Fruit fly (Drosophila melanogaster) whole organism, embryonic: ENCODE results near the gene CG12594.
A peak's percentile ranks its signal among the peaks of the same experiment; 100 is the strongest.

ENCODE experiments used
- Adf1 ChIP-seq: fragments of 200-800 bp; sonication (Bioruptor generic); IDR thresholded peaks from 2 replicates; pipeline ENCODE4 v1.3.6; 2022; ENCODE audit warnings: missing biosample characterization, missing genetic modification characterization
- Antp ChIP-seq: fragments of 200-800 bp; sonication (Bioruptor generic); optimal IDR thresholded peaks from 3 replicates; lab custom pipeline; 2016; ENCODE audit warnings: missing biosample characterization, missing genetic modification characterization
- Bgb ChIP-seq: fragments of 200-800 bp; sonication (Bioruptor generic); IDR thresholded peaks from 2 replicates; pipeline ENCODE4 v1.3.6; 2022; ENCODE audit warnings: missing biosample characterization, missing genetic modification characterization; ENCODE audit not compliant: partially characterized antibody
- CG11398 ChIP-seq: fragments of 200-800 bp; sonication (Bioruptor generic); optimal IDR thresholded peaks from 2 replicates; lab custom pipeline; 2016; ENCODE audit warnings: missing biosample characterization, missing genetic modification characterization
- CG11456 ChIP-seq: fragments of 200-800 bp; sonication (Bioruptor generic); IDR thresholded peaks from 3 replicates; pipeline ENCODE4 v1.3.6; 2022; ENCODE audit warnings: missing biosample characterization, missing genetic modification characterization
- CG11695 ChIP-seq: fragments of 200-800 bp; sonication (Bioruptor generic); IDR thresholded peaks from 3 replicates; pipeline ENCODE4 v1.3.6; 2022; ENCODE audit warnings: missing biosample characterization, missing genetic modification characterization
- CG12744 ChIP-seq: fragments of 200-800 bp; sonication (Bioruptor generic); optimal IDR thresholded peaks from 2 replicates; lab custom pipeline; 2016; ENCODE audit warnings: missing biosample characterization, missing genetic modification characterization
- CG15479 ChIP-seq: fragments of 200-800 bp; sonication (Bioruptor generic); optimal IDR thresholded peaks from 3 replicates; lab custom pipeline; 2019; ENCODE audit warnings: missing biosample characterization, mild to moderate bottlenecking, missing genetic modification characterization, moderate library complexity
- CG18619 ChIP-seq: fragments of 200-800 bp; sonication (Bioruptor generic); optimal IDR thresholded peaks from 3 replicates; lab custom pipeline; 2017; ENCODE audit warnings: missing biosample characterization, mild to moderate bottlenecking, missing genetic modification characterization
- CG2120 ChIP-seq: fragments of 200-800 bp; sonication (Bioruptor generic); optimal IDR thresholded peaks from 3 replicates; lab custom pipeline; 2016; ENCODE audit warnings: missing biosample characterization, missing genetic modification characterization
- CG2129 ChIP-seq: fragments of 200-800 bp; sonication (Bioruptor generic); IDR thresholded peaks from 2 replicates; pipeline ENCODE4 v1.3.6; 2022; ENCODE audit warnings: missing biosample characterization, missing genetic modification characterization; ENCODE audit not compliant: partially characterized antibody
- CG34422 ChIP-seq: fragments of 200-800 bp; sonication (Bioruptor generic); IDR thresholded peaks from 3 replicates; pipeline ENCODE4 v1.3.6; 2022; ENCODE audit warnings: missing biosample characterization, missing genetic modification characterization
- CG3838 ChIP-seq: fragments of 200-800 bp; sonication (Bioruptor generic); optimal IDR thresholded peaks from 3 replicates; lab custom pipeline; 2016; ENCODE audit warnings: missing biosample characterization, missing genetic modification characterization
- CG4282 ChIP-seq: fragments of 200-800 bp; sonication (Bioruptor generic); optimal IDR thresholded peaks from 2 replicates; lab custom pipeline; 2016; ENCODE audit warnings: missing biosample characterization, missing genetic modification characterization
- CG43689 ChIP-seq: fragments of 200-800 bp; sonication (Bioruptor generic); IDR thresholded peaks from 2 replicates; pipeline ENCODE4 v1.3.6; 2022; ENCODE audit warnings: missing biosample characterization, missing genetic modification characterization
- CG7556 ChIP-seq: fragments of 200-800 bp; sonication (Bioruptor generic); optimal IDR thresholded peaks from 2 replicates; lab custom pipeline; 2017; ENCODE audit warnings: missing biosample characterization, mild to moderate bottlenecking, missing genetic modification characterization
- CG7839 ChIP-seq: fragments of 200-800 bp; sonication (Bioruptor generic); optimal IDR thresholded peaks from 3 replicates; lab custom pipeline; 2018; ENCODE audit warnings: missing biosample characterization, mild to moderate bottlenecking, missing genetic modification characterization, moderate library complexity
- CG8478 ChIP-seq: fragments of >200 bp; optimal IDR thresholded peaks from 2 replicates; lab custom pipeline; 2018
- CG8924 ChIP-seq: fragments of 200-800 bp; optimal IDR thresholded peaks from 3 replicates; lab custom pipeline; 2019; ENCODE audit warnings: missing biosample characterization, mild to moderate bottlenecking, missing genetic modification characterization, moderate library complexity
- Chrac-16 ChIP-seq: fragments of 200-800 bp; sonication (Bioruptor generic); optimal IDR thresholded peaks from 3 replicates; lab custom pipeline; 2016; ENCODE audit warnings: missing biosample characterization, missing genetic modification characterization
- D ChIP-seq, 2 experiments: fragments of 200-800 bp in 1 of 2; fragments of >200 bp in 1 of 2; sonication (Bioruptor generic) in 1 of 2; optimal IDR thresholded peaks; 2 replicates in 1 of 2; 3 replicates in 1 of 2; lab custom pipeline; 2017; ENCODE audit warnings: mild to moderate bottlenecking in 1 of 2, missing biosample characterization in 1 of 2, missing genetic modification characterization in 1 of 2, missing genetic modification reagents in 1 of 2
- Dek ChIP-seq: fragments of 200-800 bp; sonication (Bioruptor generic); optimal IDR thresholded peaks from 3 replicates; lab custom pipeline; 2019; ENCODE audit warnings: missing biosample characterization, mild to moderate bottlenecking, missing genetic modification characterization, moderate library complexity
- GATAe ChIP-seq: fragments of 200-800 bp; sonication (Bioruptor generic); conservative IDR thresholded peaks from 2 replicates; pipeline ENCODE4 v1.3.6; 2022; ENCODE audit warnings: missing biosample characterization, missing genetic modification characterization
- Max ChIP-seq: fragments of 200-800 bp; sonication (Bioruptor generic); optimal IDR thresholded peaks from 2 replicates; lab custom pipeline; 2016; ENCODE audit warnings: missing biosample characterization, mild to moderate bottlenecking, missing genetic modification characterization
- Nf-YB ChIP-seq: fragments of 200-800 bp; sonication (Bioruptor generic); optimal IDR thresholded peaks from 3 replicates; lab custom pipeline; 2019; ENCODE audit warnings: missing biosample characterization, mild to moderate bottlenecking, missing genetic modification characterization, moderate library complexity
- ac ChIP-seq: fragments of 200-800 bp; sonication (Bioruptor generic); optimal IDR thresholded peaks from 3 replicates; lab custom pipeline; 2017; ENCODE audit warnings: missing biosample characterization, mild to moderate bottlenecking, missing genetic modification characterization
- ash1 ChIP-seq: fragments of 200-800 bp; sonication (Bioruptor generic); optimal IDR thresholded peaks from 2 replicates; lab custom pipeline; 2018; ENCODE audit warnings: missing biosample characterization, mild to moderate bottlenecking, missing genetic modification characterization
- bowl ChIP-seq: fragments of 200-800 bp; sonication (Bioruptor generic); IDR thresholded peaks from 2 replicates; pipeline ENCODE4 v1.3.6; 2022; ENCODE audit warnings: missing biosample characterization, missing genetic modification characterization
- chm ChIP-seq: fragments of 200-800 bp; sonication (Bioruptor generic); IDR thresholded peaks from 2 replicates; pipeline ENCODE4 v1.3.6; 2022; ENCODE audit warnings: missing biosample characterization, missing genetic modification characterization
- dmrt99B ChIP-seq: fragments of 200-800 bp; sonication (Bioruptor generic); optimal IDR thresholded peaks from 2 replicates; lab custom pipeline; 2018; ENCODE audit warnings: missing biosample characterization, mild to moderate bottlenecking, missing genetic modification characterization, moderate library complexity
- esg ChIP-seq: fragments of 200-800 bp; sonication (Bioruptor generic); conservative IDR thresholded peaks from 2 replicates; pipeline ENCODE4 v1.3.6; 2022; ENCODE audit warnings: missing biosample characterization, missing genetic modification characterization
- grau ChIP-seq: fragments of 200-800 bp; optimal IDR thresholded peaks from 3 replicates; lab custom pipeline; 2019; ENCODE audit warnings: missing biosample characterization, mild to moderate bottlenecking, missing genetic modification characterization, moderate library complexity
- gsb-n ChIP-seq: fragments of 200-800 bp; sonication (Bioruptor generic); optimal IDR thresholded peaks from 3 replicates; lab custom pipeline; 2018; ENCODE audit warnings: missing biosample characterization, mild to moderate bottlenecking, missing genetic modification characterization
- jing ChIP-seq: fragments of 200-800 bp; sonication (Bioruptor generic); optimal IDR thresholded peaks from 2 replicates; lab custom pipeline; 2018; ENCODE audit warnings: missing biosample characterization, mild to moderate bottlenecking, missing genetic modification characterization
- kah ChIP-seq: fragments of 200-800 bp; sonication (Bioruptor generic); optimal IDR thresholded peaks from 2 replicates; lab custom pipeline; 2018; ENCODE audit warnings: missing biosample characterization, mild to moderate bottlenecking, missing genetic modification characterization
- nerfin-1 ChIP-seq: fragments of 200-800 bp; sonication (Bioruptor generic); optimal IDR thresholded peaks from 3 replicates; lab custom pipeline; 2019; ENCODE audit warnings: missing biosample characterization, mild to moderate bottlenecking, missing genetic modification characterization, moderate library complexity
- nom ChIP-seq: fragments of 200-800 bp; sonication (Bioruptor generic); optimal IDR thresholded peaks from 2 replicates; lab custom pipeline; 2017; ENCODE audit warnings: missing biosample characterization, missing genetic modification characterization, mild to moderate bottlenecking, moderate library complexity, missing genetic modification reagents
- oc ChIP-seq: fragments of 200-800 bp; sonication (Bioruptor generic); optimal IDR thresholded peaks from 2 replicates; lab custom pipeline; 2018; ENCODE audit warnings: missing biosample characterization, mild to moderate bottlenecking, missing genetic modification characterization, moderate library complexity
- prd ChIP-seq, 3 experiments: fragments of >200 bp in 2 of 3; fragments of 200-800 bp in 1 of 3; sonication (Bioruptor generic) in 1 of 3; optimal IDR thresholded peaks in 2 of 3; IDR thresholded peaks in 1 of 3; 2 replicates in 2 of 3; 3 replicates in 1 of 3; pipeline versions ENCODE4 v1.3.6 to Lab custom; 2017 to 2022; ENCODE audit warnings: missing biosample characterization in 1 of 3, missing genetic modification characterization in 1 of 3
- pum ChIP-seq: fragments of 200-800 bp; sonication (Bioruptor generic); optimal IDR thresholded peaks from 2 replicates; lab custom pipeline; 2016; ENCODE audit warnings: missing biosample characterization, missing genetic modification characterization
- sd ChIP-seq: fragments of 200-800 bp; sonication (Bioruptor generic); optimal IDR thresholded peaks from 3 replicates; lab custom pipeline; 2018; ENCODE audit warnings: missing biosample characterization, mild to moderate bottlenecking, missing genetic modification characterization, moderate library complexity
- wdn ChIP-seq: fragments of 200-800 bp; sonication (Bioruptor generic); IDR thresholded peaks from 2 replicates; pipeline ENCODE4 v1.3.6; 2022; ENCODE audit warnings: missing biosample characterization, missing genetic modification characterization
- yki ChIP-seq: fragments of >200 bp; optimal IDR thresholded peaks from 3 replicates; lab custom pipeline; 2018

The CG12594 gene

DNA sequence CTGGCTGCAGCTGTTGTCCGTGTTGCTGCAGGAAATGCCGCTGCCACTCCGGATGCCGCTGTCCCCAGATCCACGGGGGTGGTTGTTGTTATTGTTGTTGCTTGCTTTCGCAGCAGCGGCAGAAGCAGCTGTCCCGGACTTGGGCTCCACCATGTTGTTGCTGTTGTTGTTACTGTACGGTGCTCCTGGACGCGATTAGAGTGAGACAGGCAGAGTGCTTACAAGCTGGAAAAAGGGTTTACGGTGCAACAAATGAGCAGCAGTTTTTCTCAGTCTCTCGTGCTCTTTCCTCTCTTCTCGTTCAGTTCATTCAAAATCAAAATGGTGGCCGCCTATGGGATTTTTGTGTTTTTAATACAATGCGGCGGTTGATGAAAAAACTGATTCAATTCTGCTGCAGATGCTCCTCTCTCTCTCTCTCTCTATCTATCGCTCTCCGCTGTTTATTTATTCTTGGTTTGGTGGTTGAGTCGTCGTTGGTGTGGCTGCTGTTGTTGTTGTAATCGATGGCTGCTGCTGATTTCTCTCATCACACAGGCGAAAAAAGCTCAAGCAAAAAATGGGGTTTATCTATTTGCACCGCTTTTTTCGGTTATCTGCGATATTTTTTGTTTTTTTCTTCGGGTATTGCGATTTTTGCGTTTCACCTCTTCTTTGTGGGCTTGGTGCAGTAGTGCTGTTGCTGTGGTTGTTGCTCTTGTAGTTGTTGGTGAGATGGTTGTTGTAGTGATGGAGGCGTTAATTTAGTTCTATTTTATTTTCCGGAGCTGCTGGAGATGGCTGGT is 42.2 kb downstream of the CG12594 start (continued):
- TF ChIP-seq D (optimal IDR thresholded peaks at IDR 0.05; lab: Kevin White, UChicago) (peak; percentile 14), D (GFP tag; optimal IDR thresholded peaks at IDR 0.05; lab: Kevin White, UChicago) (no peak), sd (tag; lab: Kevin White, UChicago) (peak; percentile 20), wdn (no peak), CG11456 (GFP tag; lab: Robert Waterston, UW) (no peak), dmrt99B (no peak), ac (GFP tag; lab: Kevin White, UChicago) (peak; percentile 71), oc (tag; lab: Kevin White, UChicago) (peak; percentile 48), CG15479 (GFP tag; lab: Kevin White, UChicago) (no peak), CG34422 (GFP tag; lab: Robert Waterston, UW) (no peak), Max (no peak), CG12744 (GFP tag; lab: Kevin White, UChicago) (no peak), Nf-YB (GFP tag; lab: Kevin White, UChicago) (peak; percentile 71), yki (lab: Kevin White, UChicago) (peak; percentile 33), bowl (no peak), CG2129 (GFP tag; lab: Robert Waterston, UW) (no peak), nerfin-1 (peak; percentile 93), CG11695 (GFP tag; lab: Robert Waterston, UW) (no peak), ash1 (GFP tag; lab: Kevin White, UChicago) (no peak), Antp (GFP tag; lab: Kevin White, UChicago) (no peak), CG18619 (GFP tag; lab: Kevin White, UChicago) (no peak), CG3838 (no peak), Bgb (GFP tag; lab: Robert Waterston, UW) (no peak), Chrac-16 (GFP tag; lab: Kevin White, UChicago) (no peak), prd (optimal IDR thresholded peaks at IDR 0.05; lab: Kevin White, UChicago) (no peak), prd (GFP tag; IDR thresholded peaks at IDR 0.05; lab: Robert Waterston, UW) (no peak), gsb-n (peak; percentile 34), Dek (tag; lab: Kevin White, UChicago) (no peak), CG8478 (no peak), jing (GFP tag; lab: Kevin White, UChicago) (no peak), pum (no peak), CG2120 (GFP tag; lab: Kevin White, UChicago) (no peak), GATAe (GFP tag; lab: Robert Waterston, UW) (no peak), CG8924 (tag; lab: Kevin White, UChicago) (peak; percentile 58), CG7556 (GFP tag; lab: Kevin White, UChicago) (no peak), esg (GFP tag; lab: Robert Waterston, UW) (no peak), CG11398 (GFP tag; lab: Kevin White, UChicago) (peak; percentile 54), CG4282 (GFP tag; lab: Kevin White, UChicago) (no peak), CG7839 (no peak), chm (GFP tag; lab: Robert Waterston, UW) (no peak), Adf1 (GFP tag; lab: Robert Waterston, UW) (no peak), CG43689 (GFP tag; lab: Robert Waterston, UW) (no peak), nom (peak; percentile 14), kah (GFP tag; lab: Kevin White, UChicago) (peak; percentile 40), grau (tag; lab: Kevin White, UChicago) (no peak)
